Fruit fly (Drosophila melanogaster) whole organism: Measurements from ENCODE around the gene CG42688.

Experiments
- CG8478 ChIP-seq: fragments of >200 bp; optimal IDR thresholded peaks from 2 replicates; lab custom pipeline; 2018; ENCODE audit warnings: inconsistent platforms
- Dll ChIP-seq: fragments of >200 bp; optimal IDR thresholded peaks from 2 replicates; lab custom pipeline; 2017
- EcR ChIP-seq, 2 experiments: fragments of >200 bp; optimal IDR thresholded peaks; 2 replicates each; lab custom pipeline; 2017; ENCODE audit warnings: missing biosample characterization in 2 of 2, missing genetic modification characterization in 2 of 2, missing genetic modification reagents in 2 of 2
- pan ChIP-seq: fragments of >200 bp; optimal IDR thresholded peaks from 2 replicates; lab custom pipeline; 2017
- psq ChIP-seq: fragments of >200 bp; optimal IDR thresholded peaks from 2 replicates; lab custom pipeline; 2017
- usp ChIP-seq: fragments of >200 bp; optimal IDR thresholded peaks from 2 replicates; lab custom pipeline; 2017; ENCODE audit warnings: missing biosample characterization, missing genetic modification characterization, mixed read lengths

DNA sequence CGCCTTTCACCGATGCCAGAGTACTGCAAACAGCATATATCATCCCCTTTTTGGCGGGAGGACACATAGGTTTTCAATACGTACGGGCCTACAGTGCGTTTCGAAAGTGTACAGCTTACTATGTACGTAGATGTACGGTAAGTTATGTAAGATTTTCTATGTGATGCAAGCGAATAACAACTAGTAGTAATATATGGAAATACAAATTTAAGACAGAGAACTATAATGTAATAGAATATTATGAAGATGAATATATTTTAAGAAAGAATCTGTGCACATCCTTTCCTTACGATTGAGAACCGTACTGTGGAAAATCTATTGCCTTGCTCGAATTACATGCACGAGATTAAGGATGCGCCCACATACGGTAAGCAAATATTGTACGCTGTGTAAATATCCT, 35.3 kb upstream of the CG42688 start:
- TF ChIP-seq psq (lab: Kevin White, UChicago): no peak
- no peak for TF ChIP-seq EcR (GFP tag; optimal IDR thresholded peaks at IDR 0.05; lab: Kevin White, UChicago)
- no peak for TF ChIP-seq CG8478
- TF ChIP-seq Dll (lab: Kevin White, UChicago): no peak
- no peak for TF ChIP-seq usp (GFP tag; lab: Kevin White, UChicago)
- no peak for TF ChIP-seq pan (lab: Kevin White, UChicago)
